Worm (Caenorhabditis elegans) whole organism, mixed stage, embryonic: ENCODE results near the gene pqn-18.

Source experiments
- blmp-1 ChIP-seq: fragments of 150-350 bp; optimal IDR thresholded peaks from 2 replicates; lab custom pipeline; 2014; ENCODE audit warnings: missing biosample characterization, missing genetic modification characterization
- drap-1 ChIP-seq: fragments of 200-800 bp; sonication (Bioruptor generic); optimal IDR thresholded peaks from 3 replicates; lab custom pipeline; 2018; ENCODE audit warnings: mild to moderate bottlenecking, missing genetic modification characterization, missing compliant biosample characterization
- mep-1 ChIP-seq: fragments of 150-350 bp; optimal IDR thresholded peaks from 2 replicates; lab custom pipeline; 2017; ENCODE audit warnings: missing biosample characterization, missing genetic modification reagents, missing genetic modification characterization, inconsistent platforms
- nhr-237 ChIP-seq: fragments of 150-350 bp; optimal IDR thresholded peaks from 2 replicates; lab custom pipeline; 2014; ENCODE audit warnings: missing biosample characterization, missing genetic modification characterization
- nhr-76 ChIP-seq: sonication (generic microtip); optimal IDR thresholded peaks from 2 replicates; lab custom pipeline; 2017; ENCODE audit warnings: missing biosample characterization, missing genetic modification characterization
- unc-39 ChIP-seq: fragments of 150-350 bp; optimal IDR thresholded peaks from 2 replicates; lab custom pipeline; 2014; ENCODE audit warnings: missing biosample characterization, missing genetic modification characterization
- zip-8 ChIP-seq: fragments of 150-350 bp; optimal IDR thresholded peaks from 2 replicates; lab custom pipeline; 2014; ENCODE audit warnings: missing biosample characterization, missing genetic modification characterization

- no peak for TF ChIP-seq zip-8 (tag; lab: Kevin White, UChicago)
- no peak for TF ChIP-seq nhr-237 (tag; lab: Kevin White, UChicago)
- TF ChIP-seq drap-1 (GFP tag; lab: Kevin White, UChicago) = no peak
- TF ChIP-seq nhr-76 = no peak
- TF ChIP-seq blmp-1 (tag; lab: Kevin White, UChicago) = no peak
- TF ChIP-seq mep-1 = no peak
- TF ChIP-seq unc-39 (tag; lab: Kevin White, UChicago) = no peak
Observed at ce11 chrX:12869412-12869811, 38.2 kb upstream of the pqn-18 start.
